Worm (Caenorhabditis elegans) whole organism, mixed stage, embryonic: ENCODE measurements around the gene Y104H12D.2.
A peak's percentile ranks its signal among the peaks of the same experiment; 100 is the strongest.

Source experiments
- M03D4.4 ChIP-seq: sonication (generic microtip); optimal IDR thresholded peaks from 2 replicates; lab custom pipeline; 2017; ENCODE audit warnings: mild to moderate bottlenecking, missing genetic modification characterization, missing compliant biosample characterization
- blmp-1 ChIP-seq: fragments of 150-350 bp; optimal IDR thresholded peaks from 2 replicates; lab custom pipeline; 2014; ENCODE audit warnings: missing biosample characterization, missing genetic modification characterization
- ceh-39 ChIP-seq: fragments of 150-350 bp; optimal IDR thresholded peaks from 2 replicates; lab custom pipeline; 2014; ENCODE audit warnings: missing biosample characterization, missing genetic modification characterization
- ceh-43 ChIP-seq: fragments of 200-800 bp; sonication (Bioruptor generic); optimal IDR thresholded peaks from 2 replicates; lab custom pipeline; 2018; ENCODE audit warnings: mild to moderate bottlenecking, missing genetic modification characterization, moderate library complexity, missing compliant biosample characterization
- ceh-83 ChIP-seq: fragments of 200-800 bp; sonication (Bioruptor generic); optimal IDR thresholded peaks from 2 replicates; lab custom pipeline; 2018; ENCODE audit warnings: mild to moderate bottlenecking, missing genetic modification characterization, missing compliant biosample characterization
- ces-1 ChIP-seq: fragments of 150-350 bp; optimal IDR thresholded peaks from 2 replicates; lab custom pipeline; 2014; ENCODE audit warnings: missing biosample characterization, missing genetic modification reagents, missing genetic modification characterization
- cnd-1 ChIP-seq: fragments of 200-800 bp; sonication (Bioruptor generic); optimal IDR thresholded peaks from 2 replicates; lab custom pipeline; 2018; ENCODE audit warnings: mild to moderate bottlenecking, missing genetic modification characterization, missing compliant biosample characterization
- drap-1 ChIP-seq: fragments of 200-800 bp; sonication (Bioruptor generic); optimal IDR thresholded peaks from 3 replicates; lab custom pipeline; 2018; ENCODE audit warnings: mild to moderate bottlenecking, missing genetic modification characterization, missing compliant biosample characterization
- elt-1 ChIP-seq: sonication (generic microtip); optimal IDR thresholded peaks from 2 replicates; lab custom pipeline; 2017; ENCODE audit warnings: missing genetic modification characterization, mild to moderate bottlenecking, missing compliant biosample characterization, antibody characterized with exemption, moderate library complexity, borderline replicate concordance; ENCODE audit not compliant: insufficient read depth
- elt-3 ChIP-seq: fragments of 150-350 bp; optimal IDR thresholded peaks from 2 replicates; lab custom pipeline; 2014; ENCODE audit warnings: missing biosample characterization, missing genetic modification characterization
- flh-1 ChIP-seq: fragments of 200-800 bp; sonication (Bioruptor generic); optimal IDR thresholded peaks from 2 replicates; lab custom pipeline; 2018; ENCODE audit warnings: mild to moderate bottlenecking, missing genetic modification characterization, moderate library complexity, missing compliant biosample characterization
- ham-2 ChIP-seq: fragments of 200-800 bp; sonication (Bioruptor generic); optimal IDR thresholded peaks from 2 replicates; lab custom pipeline; 2018; ENCODE audit warnings: mild to moderate bottlenecking, missing genetic modification characterization, missing compliant biosample characterization
- hlh-1 ChIP-seq: fragments of 150-350 bp; optimal IDR thresholded peaks from 2 replicates; lab custom pipeline; 2014; ENCODE audit warnings: missing biosample characterization, missing genetic modification reagents, missing genetic modification characterization
- lin-13 ChIP-seq: fragments of 150-350 bp; optimal IDR thresholded peaks from 2 replicates; lab custom pipeline; 2014; ENCODE audit warnings: missing biosample characterization, missing genetic modification characterization
- lin-32 ChIP-seq: fragments of 200-800 bp; sonication (Bioruptor generic); optimal IDR thresholded peaks from 2 replicates; lab custom pipeline; 2018; ENCODE audit warnings: mild to moderate bottlenecking, missing genetic modification characterization, missing compliant biosample characterization
- lsy-2 ChIP-seq: fragments of 150-350 bp; optimal IDR thresholded peaks from 2 replicates; lab custom pipeline; 2014; ENCODE audit warnings: missing biosample characterization, missing genetic modification characterization
- mab-5 ChIP-seq: fragments of 150-350 bp; optimal IDR thresholded peaks from 2 replicates; lab custom pipeline; 2014; ENCODE audit warnings: missing biosample characterization, missing genetic modification characterization
- mep-1 ChIP-seq: fragments of 150-350 bp; optimal IDR thresholded peaks from 2 replicates; lab custom pipeline; 2017; ENCODE audit warnings: missing biosample characterization, missing genetic modification reagents, missing genetic modification characterization, inconsistent platforms
- mls-2 ChIP-seq: sonication (generic microtip); optimal IDR thresholded peaks from 2 replicates; lab custom pipeline; 2016; ENCODE audit warnings: mild to moderate bottlenecking, missing genetic modification characterization, moderate library complexity, missing compliant biosample characterization
- nhr-12 ChIP-seq: fragments of 150-350 bp; optimal IDR thresholded peaks from 2 replicates; lab custom pipeline; 2014; ENCODE audit warnings: missing biosample characterization, missing genetic modification characterization
- nhr-2 ChIP-seq: fragments of 150-350 bp; optimal IDR thresholded peaks from 2 replicates; lab custom pipeline; 2014; ENCODE audit warnings: missing biosample characterization, missing genetic modification characterization
- nhr-237 ChIP-seq: fragments of 150-350 bp; optimal IDR thresholded peaks from 2 replicates; lab custom pipeline; 2014; ENCODE audit warnings: missing biosample characterization, missing genetic modification characterization
- nhr-28 ChIP-seq: fragments of 150-350 bp; optimal IDR thresholded peaks from 2 replicates; lab custom pipeline; 2014; ENCODE audit warnings: missing biosample characterization, missing genetic modification characterization
- nhr-76 ChIP-seq: sonication (generic microtip); optimal IDR thresholded peaks from 2 replicates; lab custom pipeline; 2017; ENCODE audit warnings: missing biosample characterization, missing genetic modification characterization
- pha-4 ChIP-seq: fragments of 150-350 bp; optimal IDR thresholded peaks from 2 replicates; lab custom pipeline; 2018; ENCODE audit warnings: missing biosample characterization, missing genetic modification reagents, missing genetic modification characterization
- sem-2 ChIP-seq: fragments of 200-800 bp; sonication (Bioruptor generic); optimal IDR thresholded peaks from 2 replicates; lab custom pipeline; 2018; ENCODE audit warnings: mild to moderate bottlenecking, missing genetic modification characterization, missing compliant biosample characterization
- snpc-4 ChIP-seq: fragments of 150-350 bp; optimal IDR thresholded peaks from 2 replicates; lab custom pipeline; 2014; ENCODE audit warnings: missing biosample characterization, missing genetic modification characterization
- sptf-1 ChIP-seq: sonication (generic microtip); optimal IDR thresholded peaks from 2 replicates; lab custom pipeline; 2017; ENCODE audit warnings: mild to moderate bottlenecking, missing genetic modification characterization, moderate library complexity, missing compliant biosample characterization
- tbx-8 ChIP-seq: fragments of 200-800 bp; sonication (Bioruptor generic); optimal IDR thresholded peaks from 2 replicates; lab custom pipeline; 2018; ENCODE audit warnings: mild to moderate bottlenecking, missing genetic modification characterization, moderate library complexity, missing compliant biosample characterization
- unc-39 ChIP-seq: fragments of 150-350 bp; optimal IDR thresholded peaks from 2 replicates; lab custom pipeline; 2014; ENCODE audit warnings: missing biosample characterization, missing genetic modification characterization
- unc-62 ChIP-seq: fragments of 150-350 bp; optimal IDR thresholded peaks from 2 replicates; lab custom pipeline; 2014; ENCODE audit warnings: missing biosample characterization, missing genetic modification reagents, missing genetic modification characterization
- zip-8 ChIP-seq: fragments of 150-350 bp; optimal IDR thresholded peaks from 2 replicates; lab custom pipeline; 2014; ENCODE audit warnings: missing biosample characterization, missing genetic modification characterization
- ztf-11 ChIP-seq: fragments of 150-350 bp; optimal IDR thresholded peaks from 2 replicates; lab custom pipeline; 2014; ENCODE audit warnings: missing biosample characterization, missing genetic modification characterization

Y104H12D.2 gene

ce11 chrIV:1177683-1178082 lies at the start of gene Y104H12D.2:
Gene Y104H12D.2 (plus strand): TSS chrIV:1178022.
- TF ChIP-seq nhr-76 (tag; lab: Kevin White, UChicago) (no peak), ceh-39 (no peak), nhr-237 (tag; lab: Kevin White, UChicago) (no peak), mls-2 (no peak), mep-1 (tag; lab: Kevin White, UChicago) (peak; percentile 0), drap-1 (GFP tag; lab: Kevin White, UChicago) (no peak), lsy-2 (peak; percentile 23), nhr-2 (tag; lab: Kevin White, UChicago) (no peak), pha-4 (no peak), flh-1 (GFP tag; lab: Kevin White, UChicago) (no peak), ces-1 (GFP tag; lab: Kevin White, UChicago) (peak; percentile 41), ztf-11 (tag; lab: Kevin White, UChicago) (no peak), nhr-28 (no peak), lin-13 (tag; lab: Kevin White, UChicago) (no peak), unc-39 (tag; lab: Kevin White, UChicago) (no peak), ceh-43 (no peak), sem-2 (GFP tag; lab: Kevin White, UChicago) (no peak), tbx-8 (GFP tag; lab: Kevin White, UChicago) (no peak), nhr-12 (tag; lab: Kevin White, UChicago) (no peak), elt-3 (no peak), ceh-83 (GFP tag; lab: Kevin White, UChicago) (no peak)

ce11 chrIV:1136658-1137057 lies 41.2 kb upstream of the Y104H12D.2 start, which contains the start of gene C44B12.6:
Gene C44B12.6 (minus strand): TSS chrIV:1136758.
- TF ChIP-seq cnd-1 = no peak
- TF ChIP-seq blmp-1 (tag; lab: Kevin White, UChicago) = no peak
- TF ChIP-seq mls-2 = no peak
- no peak for TF ChIP-seq ceh-39
- TF ChIP-seq M03D4.4 (tag; lab: Kevin White, UChicago) = no peak
- TF ChIP-seq unc-39 (tag; lab: Kevin White, UChicago) = no peak
- TF ChIP-seq tbx-8 (GFP tag; lab: Kevin White, UChicago) = no peak
- TF ChIP-seq ham-2 (GFP tag; lab: Kevin White, UChicago) = no peak
- TF ChIP-seq ces-1 (GFP tag; lab: Kevin White, UChicago) = no peak
- TF ChIP-seq mep-1 (tag; lab: Kevin White, UChicago) = no peak
- no peak for TF ChIP-seq nhr-12 (tag; lab: Kevin White, UChicago)
- TF ChIP-seq mab-5 (tag; lab: Kevin White, UChicago) = no peak
- TF ChIP-seq lin-32 (GFP tag; lab: Kevin White, UChicago) = no peak
- TF ChIP-seq sem-2 (GFP tag; lab: Kevin White, UChicago) = no peak
- no peak for TF ChIP-seq flh-1 (GFP tag; lab: Kevin White, UChicago)
- TF ChIP-seq nhr-28 = no peak
- TF ChIP-seq snpc-4 (tag; lab: Kevin White, UChicago) = no peak
- TF ChIP-seq nhr-76 (tag; lab: Kevin White, UChicago) = no peak
- TF ChIP-seq hlh-1 (tag; lab: Kevin White, UChicago) = no peak
- no peak for TF ChIP-seq unc-62 (GFP tag; lab: Kevin White, UChicago)
- TF ChIP-seq, all 35 proteins: peak for 0

- TF ChIP-seq cnd-1 = no peak
- no peak for TF ChIP-seq tbx-8 (GFP tag; lab: Kevin White, UChicago)
- TF ChIP-seq flh-1 (GFP tag; lab: Kevin White, UChicago) = no peak
- no peak for TF ChIP-seq zip-8 (tag; lab: Kevin White, UChicago)
- TF ChIP-seq pha-4 = no peak
- TF ChIP-seq nhr-76 (tag; lab: Kevin White, UChicago) = no peak
- TF ChIP-seq blmp-1 (tag; lab: Kevin White, UChicago) = no peak
- TF ChIP-seq ztf-11 (tag; lab: Kevin White, UChicago) = no peak
These were observed 30.2 kb upstream of the Y104H12D.2 start for ce11 chrIV:1147594-1147993.

DNA sequence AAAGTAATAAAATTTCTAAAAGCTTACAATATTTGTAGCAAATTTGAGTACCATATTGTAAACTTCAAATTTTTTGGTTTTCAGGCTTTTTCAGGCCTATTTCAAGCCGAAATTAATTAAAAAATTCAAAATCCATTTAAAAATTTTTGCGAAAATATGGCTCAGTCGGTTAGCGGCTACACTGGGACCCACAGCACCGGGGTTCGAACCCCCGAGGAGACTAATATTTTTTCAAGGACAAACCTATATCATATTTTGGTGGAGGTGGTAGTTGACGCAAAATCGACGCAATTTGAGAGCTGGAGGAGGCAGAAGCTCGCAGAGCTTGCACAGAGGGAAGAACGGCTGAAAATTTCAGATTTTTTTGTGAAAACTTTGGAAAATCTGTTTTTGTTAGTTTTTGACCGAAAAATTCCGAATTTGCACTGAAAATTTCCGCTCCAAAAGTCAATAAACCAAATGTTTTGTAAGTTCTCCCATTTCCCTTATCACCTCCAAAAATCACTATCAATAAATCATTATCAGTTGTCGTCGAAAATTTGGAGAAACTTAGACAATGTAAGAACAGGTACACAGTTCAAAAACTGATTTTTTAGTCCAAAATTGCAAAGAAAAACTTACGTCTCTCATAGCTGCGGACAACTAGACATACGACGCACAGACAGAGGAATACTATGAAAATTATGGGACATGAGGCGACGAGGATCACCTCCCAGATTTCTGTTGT lies 29.2 kb upstream of the Y104H12D.2 start:
- TF ChIP-seq sem-2 (GFP tag; lab: Kevin White, UChicago) (no peak), zip-8 (tag; lab: Kevin White, UChicago) (no peak), nhr-237 (tag; lab: Kevin White, UChicago) (no peak), ceh-83 (GFP tag; lab: Kevin White, UChicago) (no peak), ceh-43 (no peak), nhr-2 (tag; lab: Kevin White, UChicago) (no peak), sptf-1 (no peak), ztf-11 (tag; lab: Kevin White, UChicago) (no peak), blmp-1 (tag; lab: Kevin White, UChicago) (no peak), unc-39 (tag; lab: Kevin White, UChicago) (no peak), hlh-1 (tag; lab: Kevin White, UChicago) (no peak), snpc-4 (tag; lab: Kevin White, UChicago) (no peak), mep-1 (tag; lab: Kevin White, UChicago) (no peak), unc-62 (GFP tag; lab: Kevin White, UChicago) (no peak), flh-1 (GFP tag; lab: Kevin White, UChicago) (no peak), elt-1 (tag; lab: Kevin White, UChicago) (no peak), lsy-2 (no peak), pha-4 (no peak), ces-1 (GFP tag; lab: Kevin White, UChicago) (no peak)
